Worm (Caenorhabditis elegans): Measurements from ENCODE around the gene scrm-7.

DNA sequence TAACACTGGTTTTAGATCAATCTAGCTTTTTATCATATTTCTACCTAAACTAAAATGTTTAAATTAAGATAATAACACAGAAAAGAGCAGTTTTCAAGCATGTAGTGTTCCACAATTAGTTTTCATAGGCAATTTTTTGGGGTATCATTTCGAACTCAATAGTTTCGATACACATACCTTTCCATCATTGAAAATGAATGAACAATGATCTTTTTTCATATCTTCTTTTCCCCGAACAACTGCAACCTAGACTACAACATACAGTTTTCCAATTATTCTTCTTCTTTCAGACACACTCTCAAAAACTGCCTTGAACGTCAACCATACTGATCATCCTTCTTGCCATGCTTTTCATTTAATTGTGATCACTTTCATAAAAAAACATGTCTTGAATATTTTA is 44.6 kb upstream of the scrm-7 start, which contains the start of gene W06A7.4:
- TF ChIP-seq daf-12 (tag; optimal IDR thresholded peaks at IDR 0.05) (no peak), nhr-11 (tag; optimal IDR thresholded peaks at IDR 0.05) (no peak), skn-1 (tag; optimal IDR thresholded peaks at IDR 0.05) (no peak), jun-1 (tag; optimal IDR thresholded peaks at IDR 0.05) (no peak), nhr-25 (tag; optimal IDR thresholded peaks at IDR 0.05) (no peak), unc-39 (tag; optimal IDR thresholded peaks at IDR 0.05) (no peak), tbx-2 (tag; optimal IDR thresholded peaks at IDR 0.05) (no peak), ztf-11 (tag; optimal IDR thresholded peaks at IDR 0.05) (no peak), ZK546.5 (tag; optimal IDR thresholded peaks at IDR 0.05) (no peak), unc-62 (GFP tag; optimal IDR thresholded peaks at IDR 0.05) (no peak)
